Worm (Caenorhabditis elegans): ENCODE results near the gene idi-1.

ce11 chrIII:8080165-8080738 is 11.3 kb upstream of the idi-1 start, which contains the start of the genes dcr-1 and apc-2:
- TF ChIP-seq zip-4 (GFP tag; optimal IDR thresholded peaks at IDR 0.05) (no peak), unc-62 (GFP tag; optimal IDR thresholded peaks at IDR 0.05) (no peak), zag-1 (tag; optimal IDR thresholded peaks at IDR 0.05) (no peak), mef-2 (tag; optimal IDR thresholded peaks at IDR 0.05) (no peak)

Measured in whole organism, L1 larva.